Fruit fly (Drosophila melanogaster) whole organism, embryonic: ENCODE measurements around the gene CG4497.

Experiments used
- Antp ChIP-seq: fragments of 200-800 bp; sonication (Bioruptor generic); optimal IDR thresholded peaks from 3 replicates; lab custom pipeline; 2016; ENCODE audit warnings: missing biosample characterization, missing genetic modification characterization
- Atf-2 ChIP-seq: fragments of 200-800 bp; sonication (Bioruptor generic); optimal IDR thresholded peaks from 2 replicates; lab custom pipeline; 2016; ENCODE audit warnings: missing biosample characterization, missing genetic modification characterization
- Atf6 ChIP-seq: fragments of 200-800 bp; sonication (Bioruptor generic); IDR thresholded peaks from 2 replicates; pipeline ENCODE4 v1.3.6; 2022; ENCODE audit warnings: missing biosample characterization, missing genetic modification characterization
- CG10209 ChIP-seq: fragments of 200-800 bp; sonication (Bioruptor generic); optimal IDR thresholded peaks from 3 replicates; lab custom pipeline; 2017; ENCODE audit warnings: missing biosample characterization, mild to moderate bottlenecking, missing genetic modification characterization, missing genetic modification reagents
- CG1024 ChIP-seq: fragments of 200-800 bp; sonication (Bioruptor generic); IDR thresholded peaks from 2 replicates; pipeline ENCODE4 v1.3.6; 2022; ENCODE audit warnings: missing biosample characterization, missing genetic modification characterization
- CG10267 ChIP-seq: fragments of 200-800 bp; sonication (Bioruptor generic); optimal IDR thresholded peaks from 2 replicates; lab custom pipeline; 2018; ENCODE audit warnings: missing biosample characterization, mild to moderate bottlenecking, missing genetic modification characterization, moderate library complexity
- CG11398 ChIP-seq: fragments of 200-800 bp; sonication (Bioruptor generic); optimal IDR thresholded peaks from 2 replicates; lab custom pipeline; 2016; ENCODE audit warnings: missing biosample characterization, missing genetic modification characterization
- CG12744 ChIP-seq: fragments of 200-800 bp; sonication (Bioruptor generic); optimal IDR thresholded peaks from 2 replicates; lab custom pipeline; 2016; ENCODE audit warnings: missing biosample characterization, missing genetic modification characterization
- CG14014 ChIP-seq: fragments of 200-800 bp; sonication (Bioruptor generic); IDR thresholded peaks from 2 replicates; pipeline ENCODE4 v1.3.6; 2022; ENCODE audit warnings: missing biosample characterization, missing genetic modification characterization
- CG15601 ChIP-seq: fragments of 200-800 bp; sonication (Bioruptor generic); optimal IDR thresholded peaks from 3 replicates; lab custom pipeline; 2019; ENCODE audit warnings: missing biosample characterization, mild to moderate bottlenecking, missing genetic modification characterization, moderate library complexity
- CG16815 ChIP-seq: fragments of 200-800 bp; sonication (Bioruptor generic); optimal IDR thresholded peaks from 3 replicates; lab custom pipeline; 2017; ENCODE audit warnings: missing biosample characterization, mild to moderate bottlenecking, missing genetic modification characterization
- CG18764 ChIP-seq: fragments of 200-800 bp; sonication (Bioruptor generic); optimal IDR thresholded peaks from 3 replicates; lab custom pipeline; 2016; ENCODE audit warnings: missing biosample characterization, missing genetic modification characterization
- CG2202 ChIP-seq: fragments of 200-800 bp; sonication (Bioruptor generic); optimal IDR thresholded peaks from 2 replicates; lab custom pipeline; 2018; ENCODE audit warnings: missing biosample characterization, mild to moderate bottlenecking, missing genetic modification characterization
- CG2875 ChIP-seq: fragments of 200-800 bp; sonication (Bioruptor generic); optimal IDR thresholded peaks from 2 replicates; lab custom pipeline; 2017; ENCODE audit warnings: missing biosample characterization, mild to moderate bottlenecking, missing genetic modification characterization, missing genetic modification reagents
- CG30403 ChIP-seq: fragments of 200-800 bp; sonication (Bioruptor generic); optimal IDR thresholded peaks from 3 replicates; lab custom pipeline; 2016; ENCODE audit warnings: missing biosample characterization, missing genetic modification characterization
- CG30431 ChIP-seq: fragments of 200-800 bp; sonication (Bioruptor generic); optimal IDR thresholded peaks from 2 replicates; lab custom pipeline; 2017; ENCODE audit warnings: missing biosample characterization, missing genetic modification characterization
- CG4360 ChIP-seq: fragments of 200-800 bp; sonication (Bioruptor generic); IDR thresholded peaks from 2 replicates; pipeline ENCODE4 v1.3.6; 2022; ENCODE audit warnings: missing biosample characterization, missing genetic modification characterization
- CG8388 ChIP-seq: fragments of 200-800 bp; sonication (Bioruptor generic); optimal IDR thresholded peaks from 2 replicates; lab custom pipeline; 2019; ENCODE audit warnings: missing biosample characterization, mild to moderate bottlenecking, missing genetic modification characterization, moderate library complexity
- CG9437 ChIP-seq: fragments of 200-800 bp; sonication (Bioruptor generic); optimal IDR thresholded peaks from 2 replicates; lab custom pipeline; 2018; ENCODE audit warnings: missing biosample characterization, mild to moderate bottlenecking, missing genetic modification characterization
- D19B ChIP-seq: fragments of 200-800 bp; sonication (Bioruptor generic); optimal IDR thresholded peaks from 2 replicates; lab custom pipeline; 2017; ENCODE audit warnings: missing biosample characterization, mild to moderate bottlenecking, missing genetic modification characterization
- Dbx ChIP-seq: fragments of 200-800 bp; sonication (Bioruptor generic); IDR thresholded peaks from 3 replicates; pipeline ENCODE4 v1.3.6; 2022; ENCODE audit warnings: missing biosample characterization, missing genetic modification characterization
- Dref ChIP-seq: fragments of 200-800 bp; sonication (Bioruptor generic); IDR thresholded peaks from 2 replicates; pipeline ENCODE4 v1.3.6; 2022; ENCODE audit warnings: missing biosample characterization, missing genetic modification characterization
- E2f2 ChIP-seq: fragments of 200-800 bp; sonication (Bioruptor generic); IDR thresholded peaks from 2 replicates; pipeline ENCODE4 v1.3.6; 2022; ENCODE audit warnings: missing biosample characterization, missing genetic modification characterization
- HmgD ChIP-seq: fragments of 200-800 bp; sonication (Bioruptor generic); optimal IDR thresholded peaks from 3 replicates; lab custom pipeline; 2016; ENCODE audit warnings: missing biosample characterization, missing genetic modification characterization
- Med ChIP-seq: fragments of 200-800 bp; sonication (Bioruptor generic); peaks from one replicate; lab custom pipeline; 2016; ENCODE audit warnings: missing biosample characterization, missing genetic modification characterization, mild to moderate bottlenecking, inconsistent platforms, moderate library complexity
- Myb ChIP-seq: fragments of 200-800 bp; sonication (Bioruptor generic); optimal IDR thresholded peaks from 2 replicates; lab custom pipeline; 2016; ENCODE audit warnings: missing biosample characterization, missing genetic modification characterization
- NK7.1 ChIP-seq: fragments of 200-800 bp; sonication (Bioruptor generic); optimal IDR thresholded peaks from 3 replicates; lab custom pipeline; 2016; ENCODE audit warnings: missing biosample characterization, missing genetic modification characterization
- Poxn ChIP-seq: fragments of 200-800 bp; sonication (Bioruptor generic); IDR thresholded peaks from 2 replicates; pipeline ENCODE4 v1.3.6; 2022; ENCODE audit warnings: missing biosample characterization, missing genetic modification characterization
- Ptx1 ChIP-seq: fragments of 200-800 bp; sonication (Bioruptor generic); IDR thresholded peaks from 2 replicates; pipeline ENCODE4 v1.3.6; 2022; ENCODE audit warnings: missing biosample characterization, missing genetic modification characterization
- YL-1 ChIP-seq: fragments of 200-800 bp; sonication (Bioruptor generic); optimal IDR thresholded peaks from 3 replicates; lab custom pipeline; 2017; ENCODE audit warnings: missing biosample characterization, mild to moderate bottlenecking, missing genetic modification characterization
- ab ChIP-seq: fragments of 200-800 bp; sonication (Bioruptor generic); optimal IDR thresholded peaks from 2 replicates; lab custom pipeline; 2016; ENCODE audit warnings: missing biosample characterization, missing genetic modification characterization
- amos ChIP-seq: fragments of 200-800 bp; sonication (Bioruptor generic); IDR thresholded peaks from 2 replicates; pipeline ENCODE4 v1.3.6; 2022; ENCODE audit warnings: missing biosample characterization, missing genetic modification characterization; ENCODE audit not compliant: partially characterized antibody
- ap ChIP-seq: fragments of 200-800 bp; sonication (Bioruptor generic); IDR thresholded peaks from 2 replicates; pipeline ENCODE4 v1.3.6; 2022; ENCODE audit warnings: missing biosample characterization, missing genetic modification characterization
- bigmax ChIP-seq: fragments of 200-800 bp; sonication (Bioruptor generic); optimal IDR thresholded peaks from 2 replicates; lab custom pipeline; 2018; ENCODE audit warnings: missing biosample characterization, mild to moderate bottlenecking, missing genetic modification characterization
- bowl ChIP-seq: fragments of 200-800 bp; sonication (Bioruptor generic); IDR thresholded peaks from 2 replicates; pipeline ENCODE4 v1.3.6; 2022; ENCODE audit warnings: missing biosample characterization, missing genetic modification characterization
- corto ChIP-seq: fragments of 200-800 bp; sonication (Bioruptor generic); optimal IDR thresholded peaks from 2 replicates; lab custom pipeline; 2016; ENCODE audit warnings: missing biosample characterization, mild to moderate bottlenecking, missing genetic modification characterization, moderate library complexity
- dmrt11E ChIP-seq: fragments of 200-800 bp; sonication (Bioruptor generic); optimal IDR thresholded peaks from 3 replicates; lab custom pipeline; 2018; ENCODE audit warnings: missing biosample characterization, mild to moderate bottlenecking, missing genetic modification characterization, moderate library complexity
- eve ChIP-seq, 2 experiments: fragments of >200 bp; optimal IDR thresholded peaks; 2 replicates each; lab custom pipeline; 2017; ENCODE audit warnings: missing biosample characterization in 2 of 2, missing genetic modification characterization in 2 of 2
- gro ChIP-seq: fragments of 200-800 bp; sonication (Bioruptor generic); optimal IDR thresholded peaks from 2 replicates; lab custom pipeline; 2016; ENCODE audit warnings: missing biosample characterization, missing genetic modification characterization
- kah ChIP-seq: fragments of 200-800 bp; sonication (Bioruptor generic); optimal IDR thresholded peaks from 2 replicates; lab custom pipeline; 2018; ENCODE audit warnings: missing biosample characterization, mild to moderate bottlenecking, missing genetic modification characterization
- kay ChIP-seq: fragments of 200-800 bp; sonication (Bioruptor generic); optimal IDR thresholded peaks from 2 replicates; lab custom pipeline; 2016; ENCODE audit warnings: missing biosample characterization, missing genetic modification characterization
- knrl ChIP-seq: fragments of 200-800 bp; sonication (Bioruptor generic); IDR thresholded peaks from 3 replicates; pipeline ENCODE4 v1.3.6; 2022; ENCODE audit warnings: missing biosample characterization, missing genetic modification characterization; ENCODE audit not compliant: partially characterized antibody
- pros ChIP-seq: fragments of 200-800 bp; sonication (Bioruptor generic); optimal IDR thresholded peaks from 3 replicates; lab custom pipeline; 2019; ENCODE audit warnings: missing biosample characterization, mild to moderate bottlenecking, missing genetic modification characterization, moderate library complexity
- ro ChIP-seq: fragments of 200-800 bp; sonication (Bioruptor generic); IDR thresholded peaks from 2 replicates; pipeline ENCODE4 v1.3.6; 2022; ENCODE audit warnings: missing biosample characterization, missing genetic modification characterization
- stc ChIP-seq: fragments of 200-800 bp; sonication (Bioruptor generic); IDR thresholded peaks from 2 replicates; pipeline ENCODE4 v1.3.6; 2022; ENCODE audit warnings: missing biosample characterization, missing genetic modification characterization
- tio ChIP-seq: fragments of 200-800 bp; sonication (Bioruptor generic); optimal IDR thresholded peaks from 2 replicates; lab custom pipeline; 2017; ENCODE audit warnings: missing biosample characterization, missing genetic modification characterization, inconsistent platforms
- tll ChIP-seq, 2 experiments: fragments of 200-800 bp in 1 of 2; fragments of >200 bp in 1 of 2; sonication (Bioruptor generic) in 1 of 2; optimal IDR thresholded peaks; 2 replicates each; lab custom pipeline; 2017 to 2019; ENCODE audit warnings: missing biosample characterization in 2 of 2, missing genetic modification characterization in 2 of 2, mild to moderate bottlenecking in 1 of 2, moderate library complexity in 1 of 2
- trh ChIP-seq: fragments of 200-800 bp; sonication (Bioruptor generic); optimal IDR thresholded peaks from 2 replicates; lab custom pipeline; 2016; ENCODE audit warnings: missing biosample characterization, missing genetic modification characterization
- tup ChIP-seq: fragments of 200-800 bp; sonication (Bioruptor generic); optimal IDR thresholded peaks from 2 replicates; lab custom pipeline; 2016; ENCODE audit warnings: missing biosample characterization, mild to moderate bottlenecking, missing genetic modification characterization, moderate library complexity
- zen ChIP-seq: fragments of 200-800 bp; sonication (Bioruptor generic); optimal IDR thresholded peaks from 3 replicates; lab custom pipeline; 2018; ENCODE audit warnings: missing biosample characterization, mild to moderate bottlenecking, missing genetic modification characterization, moderate library complexity

CG4497 gene

dm6 chr2L:7188530-7188996, 5.8 kb downstream of the CG4497 start (continued):
- peak; percentile 99 for TF ChIP-seq stc (GFP tag; lab: Robert Waterston, UW)
- peak; percentile 94 for TF ChIP-seq NK7.1 (GFP tag; lab: Kevin White, UChicago)
- peak; percentile 96 for TF ChIP-seq CG2202 (tag; lab: Kevin White, UChicago)
- TF ChIP-seq CG8388 (GFP tag; lab: Kevin White, UChicago), result peak; percentile 97
- TF ChIP-seq bowl (GFP tag; lab: Robert Waterston, UW), result peak; percentile 95
- peak; percentile 87 for TF ChIP-seq pros (GFP tag; lab: Kevin White, UChicago)
- TF ChIP-seq CG12744 (GFP tag; lab: Kevin White, UChicago), result peak; percentile 97
- peak; percentile 97 for TF ChIP-seq tio
- TF ChIP-seq Dbx (GFP tag; lab: Robert Waterston, UW), result peak; percentile 98
- TF ChIP-seq dmrt11E (tag; lab: Kevin White, UChicago), result peak; percentile 93
- peak; percentile 98 for TF ChIP-seq CG10209 (GFP tag; lab: Kevin White, UChicago)
- TF ChIP-seq CG9437 (GFP tag; lab: Kevin White, UChicago), result peak; percentile 94
- TF ChIP-seq CG14014 (GFP tag; lab: Robert Waterston, UW), result peak; percentile 97
- peak; percentile 91 for TF ChIP-seq Atf-2
- TF ChIP-seq zen (tag; lab: Kevin White, UChicago), result peak; percentile 92
- TF ChIP-seq Myb, result peak; percentile 88
- TF ChIP-seq tup (GFP tag; lab: Kevin White, UChicago), result peak; percentile 94
- TF ChIP-seq CG2875, result peak; percentile 98
- TF ChIP-seq kay (GFP tag; lab: Kevin White, UChicago), result peak; percentile 96
- TF ChIP-seq trh (GFP tag; lab: Kevin White, UChicago), result peak; percentile 93
- TF ChIP-seq D19B (GFP tag; lab: Kevin White, UChicago), result peak; percentile 91
- TF ChIP-seq Atf6 (GFP tag; lab: Robert Waterston, UW), result peak; percentile 98
- TF ChIP-seq CG16815 (GFP tag; lab: Kevin White, UChicago), result peak; percentile 98
- peak; percentile 97 for TF ChIP-seq CG15601 (tag; lab: Kevin White, UChicago)
- peak; percentile 99 for TF ChIP-seq Med (GFP tag; lab: Kevin White, UChicago)
- TF ChIP-seq corto (GFP tag; lab: Kevin White, UChicago), result peak; percentile 93
- peak; percentile 90 for TF ChIP-seq Antp (GFP tag; lab: Kevin White, UChicago)
- peak; percentile 94 for TF ChIP-seq CG10267 (tag; lab: Kevin White, UChicago)
- TF ChIP-seq ro (GFP tag; lab: Robert Waterston, UW), result peak; percentile 94

dm6 chr2L:7187920-7188529, 6.4 kb downstream of the CG4497 start:
- TF ChIP-seq Dref (GFP tag; lab: Robert Waterston, UW), result no peak
- TF ChIP-seq ap (GFP tag; lab: Robert Waterston, UW), result no peak
- 0 out of 2 replicates have a peak, but pooled peaks have one; percentile 4 for TF ChIP-seq amos (GFP tag; lab: Robert Waterston, UW)
- no peak for TF ChIP-seq Poxn (GFP tag; lab: Robert Waterston, UW)
- peak; percentile 95 for TF ChIP-seq CG4360 (GFP tag; lab: Robert Waterston, UW)
- peak in 1 of 2 experiments; percentile 51 for TF ChIP-seq eve (GFP tag; optimal IDR thresholded peaks at IDR 0.05; lab: Kevin White, UChicago)
- 0 out of 3 replicates have a peak, but pooled peaks have one; percentile 31 for TF ChIP-seq knrl (GFP tag; lab: Robert Waterston, UW)
- no peak for TF ChIP-seq CG11398
- no peak for TF ChIP-seq bigmax (GFP tag; lab: Kevin White, UChicago)
- TF ChIP-seq gro (GFP tag; lab: Kevin White, UChicago), result no peak
- TF ChIP-seq HmgD (GFP tag; lab: Kevin White, UChicago), result no peak
- TF ChIP-seq CG18764 (GFP tag; lab: Kevin White, UChicago), result no peak
- TF ChIP-seq CG30431 (GFP tag; lab: Kevin White, UChicago), result no peak
- TF ChIP-seq YL-1 (GFP tag; lab: Kevin White, UChicago), result no peak
- TF ChIP-seq CG30403 (GFP tag; lab: Kevin White, UChicago), result no peak
- TF ChIP-seq kah (GFP tag; lab: Kevin White, UChicago), result no peak
- no peak for TF ChIP-seq ab (GFP tag; lab: Kevin White, UChicago)
- TF ChIP-seq Ptx1 (GFP tag; lab: Robert Waterston, UW), result no peak
- no peak for TF ChIP-seq CG1024 (GFP tag; lab: Robert Waterston, UW)
- TF ChIP-seq E2f2, result no peak
- peak in 1 of 2 experiments; percentile 41 for TF ChIP-seq tll (GFP tag; optimal IDR thresholded peaks at IDR 0.05; lab: Kevin White, UChicago)
